Fruit fly (Drosophila melanogaster) whole organism, prepupa: ENCODE results near the gene Rab9Fa.

ENCODE experiments used
- CG3919 ChIP-seq: fragments of 200-800 bp; sonication (Bioruptor generic); optimal IDR thresholded peaks from 3 replicates; lab custom pipeline; 2016; ENCODE audit warnings: missing biosample characterization, missing genetic modification characterization
- CG4318 ChIP-seq: fragments of 200-800 bp; sonication (Bioruptor generic); optimal IDR thresholded peaks from 3 replicates; lab custom pipeline; 2017; ENCODE audit warnings: missing biosample characterization, mild to moderate bottlenecking, missing genetic modification characterization
- CG6792 ChIP-seq: fragments of 200-800 bp; sonication (Bioruptor generic); optimal IDR thresholded peaks from 3 replicates; lab custom pipeline; 2016; ENCODE audit warnings: missing biosample characterization, missing genetic modification characterization
- CG6854 ChIP-seq: fragments of 200-800 bp; sonication (Bioruptor generic); optimal IDR thresholded peaks from 2 replicates; lab custom pipeline; 2017; ENCODE audit warnings: missing biosample characterization, mild to moderate bottlenecking, missing genetic modification characterization
- Ets21C ChIP-seq: fragments of 200-800 bp; sonication (Bioruptor generic); optimal IDR thresholded peaks from 3 replicates; lab custom pipeline; 2016; ENCODE audit warnings: missing biosample characterization, missing genetic modification characterization
- Hr39 ChIP-seq: fragments of 200-800 bp; sonication (Bioruptor generic); optimal IDR thresholded peaks from 2 replicates; lab custom pipeline; 2016; ENCODE audit warnings: missing biosample characterization, missing genetic modification characterization
- Smox ChIP-seq: fragments of 200-800 bp; sonication (Bioruptor generic); optimal IDR thresholded peaks from 3 replicates; lab custom pipeline; 2016; ENCODE audit warnings: missing biosample characterization, missing genetic modification characterization
- Sox14 ChIP-seq: fragments of 200-800 bp; sonication (Bioruptor generic); optimal IDR thresholded peaks from 3 replicates; lab custom pipeline; 2016; ENCODE audit warnings: missing biosample characterization, missing genetic modification characterization
- acj6 ChIP-seq: fragments of 200-800 bp; sonication (Bioruptor generic); optimal IDR thresholded peaks from 3 replicates; lab custom pipeline; 2016; ENCODE audit warnings: missing biosample characterization, missing genetic modification characterization
- dac ChIP-seq: fragments of 200-800 bp; sonication (Bioruptor generic); optimal IDR thresholded peaks from 2 replicates; lab custom pipeline; 2017; ENCODE audit warnings: missing biosample characterization, mild to moderate bottlenecking, missing genetic modification characterization
- fd59A ChIP-seq: fragments of 200-800 bp; sonication (Bioruptor generic); optimal IDR thresholded peaks from 2 replicates; lab custom pipeline; 2017; ENCODE audit warnings: missing biosample characterization, mild to moderate bottlenecking, missing genetic modification characterization, missing genetic modification reagents
- salr ChIP-seq, 2 experiments: fragments of 200-800 bp; sonication (Bioruptor generic); optimal IDR thresholded peaks; 3 replicates each; lab custom pipeline; 2016 to 2018; ENCODE audit warnings: missing biosample characterization in 2 of 2, missing genetic modification characterization in 2 of 2, mild to moderate bottlenecking in 1 of 2

DNA sequence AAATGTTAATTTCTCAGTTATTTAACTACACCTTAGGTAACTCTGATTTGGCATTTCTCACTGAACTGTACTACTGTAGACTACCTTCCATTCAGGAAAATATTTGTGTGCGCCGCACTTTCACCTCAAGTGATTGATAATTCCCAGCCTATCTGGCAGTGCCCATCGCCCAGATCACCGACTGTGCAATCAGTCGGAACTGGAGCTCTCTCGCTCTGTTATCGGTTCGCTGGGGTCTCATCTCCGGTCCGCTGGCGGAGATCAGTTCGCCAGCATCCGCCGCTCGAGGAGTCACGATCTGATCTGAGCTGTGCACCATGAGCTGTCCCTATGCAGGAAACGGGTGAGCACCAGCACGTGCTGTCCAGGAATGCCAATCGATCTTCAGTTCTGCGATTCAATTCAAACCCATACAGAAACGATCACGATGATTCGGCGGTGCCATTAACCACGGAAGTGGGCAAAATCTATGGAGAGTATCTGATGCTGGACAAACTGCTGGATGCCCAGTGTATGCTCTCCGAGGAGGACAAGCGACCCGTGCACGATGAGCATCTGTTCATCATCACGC is 27.0 kb downstream of the Rab9Fa start, which contains the start of gene v:
- TF ChIP-seq CG6854 (GFP tag; lab: Kevin White, UChicago) (no peak), Hr39 (GFP tag; lab: Kevin White, UChicago) (no peak), dac (GFP tag; lab: Kevin White, UChicago) (no peak), acj6 (GFP tag; lab: Kevin White, UChicago) (no peak), CG4318 (GFP tag; lab: Kevin White, UChicago) (no peak), Smox (no peak), Ets21C (GFP tag; lab: Kevin White, UChicago) (no peak), salr (GFP tag; optimal IDR thresholded peaks at IDR 0.05; lab: Kevin White, UChicago) (no peak), CG6792 (GFP tag; lab: Kevin White, UChicago) (no peak), Sox14 (GFP tag; lab: Kevin White, UChicago) (no peak), fd59A (no peak), CG3919 (no peak)
